Worm (Caenorhabditis elegans): ENCODE measurements around the gene srab-9.

Gene srab-9

DNA sequence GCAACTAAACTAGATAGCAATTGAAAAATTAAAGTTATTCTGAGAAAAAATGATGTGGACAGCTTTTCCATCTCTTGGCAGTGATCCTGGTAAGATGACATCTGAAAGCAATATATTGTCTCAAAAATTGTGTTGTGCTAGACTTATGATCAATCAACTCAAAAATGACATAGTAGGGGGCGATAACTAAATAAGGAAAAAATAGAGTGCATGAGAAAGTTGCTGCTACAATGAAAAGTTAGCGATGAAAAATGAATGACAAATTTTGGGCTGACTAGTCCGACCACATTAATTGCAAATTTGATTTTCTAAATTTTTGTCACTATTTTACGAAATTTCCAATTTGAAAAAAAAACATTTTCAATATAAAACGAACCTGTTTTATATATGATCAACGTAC, at the start of gene srab-9:
TSS of gene srab-9 (minus strand) at position 101 of the 400 bp plus-strand sequence.
- TF ChIP-seq unc-120 (tag; optimal IDR thresholded peaks at IDR 0.05; ENCODE audit: poor library complexity, severe bottlenecking) (no peak), unc-39 (tag; optimal IDR thresholded peaks at IDR 0.05) (no peak), unc-62 (GFP tag; optimal IDR thresholded peaks at IDR 0.05) (no peak), lin-32 (GFP tag; optimal IDR thresholded peaks at IDR 0.05) (no peak), elt-3 (tag; optimal IDR thresholded peaks at IDR 0.05) (no peak), ztf-11 (tag; optimal IDR thresholded peaks at IDR 0.05) (no peak), ces-1 (GFP tag; optimal IDR thresholded peaks at IDR 0.05) (no peak), ceh-43 (GFP tag; optimal IDR thresholded peaks at IDR 0.05) (no peak), mls-2 (tag; optimal IDR thresholded peaks at IDR 0.05) (no peak), sem-2 (GFP tag; optimal IDR thresholded peaks at IDR 0.05) (no peak), elt-1 (tag; optimal IDR thresholded peaks at IDR 0.05; ENCODE audit: borderline replicate concordance, insufficient read depth) (no peak), nhr-2 (tag; optimal IDR thresholded peaks at IDR 0.05) (no peak), ceh-39 (tag; optimal IDR thresholded peaks at IDR 0.05) (no peak), nhr-28 (tag; optimal IDR thresholded peaks at IDR 0.05) (no peak), bed-3 (GFP tag; optimal IDR thresholded peaks at IDR 0.05) (no peak), lin-13 (tag; optimal IDR thresholded peaks at IDR 0.05) (no peak)

DNA sequence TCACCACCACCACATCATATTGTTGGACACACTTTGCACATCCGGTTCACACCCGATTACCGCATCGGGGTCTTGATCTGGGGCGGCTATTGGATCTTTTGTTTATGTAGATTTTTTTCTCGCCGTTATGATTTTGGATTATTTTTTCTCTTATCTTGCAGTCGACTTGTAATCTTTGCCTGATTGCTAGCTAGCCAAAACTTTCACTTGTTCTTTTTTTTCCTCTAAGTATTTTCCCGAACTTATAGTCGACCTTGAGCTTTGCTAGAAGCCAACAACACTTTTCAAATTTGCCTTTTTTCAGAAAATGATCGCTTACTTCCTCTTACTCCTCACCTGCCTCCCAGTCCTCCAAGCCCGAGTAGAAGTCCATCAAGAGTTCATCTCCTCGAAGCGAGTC, 47.0 kb upstream of the srab-9 start, which contains the start of gene lag-2:
TSS of gene lag-2 (plus strand) at position 301 of the 400 bp plus-strand sequence.
- TF ChIP-seq nhr-2 (tag; optimal IDR thresholded peaks at IDR 0.05) (no peak), tbx-8 (GFP tag; optimal IDR thresholded peaks at IDR 0.05) (no peak), drap-1 (GFP tag; optimal IDR thresholded peaks at IDR 0.05) (no peak), mls-2 (tag; optimal IDR thresholded peaks at IDR 0.05) (no peak), pha-4 (tag; optimal IDR thresholded peaks at IDR 0.05) (no peak), blmp-1 (tag; optimal IDR thresholded peaks at IDR 0.05) (no peak), nhr-28 (tag; optimal IDR thresholded peaks at IDR 0.05) (no peak), unc-62 (GFP tag; optimal IDR thresholded peaks at IDR 0.05) (no peak), cnd-1 (tag; optimal IDR thresholded peaks at IDR 0.05) (no peak), zip-8 (tag; optimal IDR thresholded peaks at IDR 0.05) (no peak)

ce11 chrV:3185855-3186254, 44.8 kb upstream of the srab-9 start:
- no peak for TF ChIP-seq mab-5 (tag; optimal IDR thresholded peaks at IDR 0.05)
- TF ChIP-seq mls-2 (tag; optimal IDR thresholded peaks at IDR 0.05), result no peak

ce11 chrV:3176161-3176560, 35.1 kb upstream of the srab-9 start, which contains the start of gene srab-8:
srab-8 (plus strand) TSS chrV:3176461.
- TF ChIP-seq blmp-1 (tag; optimal IDR thresholded peaks at IDR 0.05), result no peak
- TF ChIP-seq snpc-4 (tag; optimal IDR thresholded peaks at IDR 0.05), result no peak
- TF ChIP-seq sptf-1 (tag; optimal IDR thresholded peaks at IDR 0.05), result no peak
- TF ChIP-seq flh-1 (GFP tag; optimal IDR thresholded peaks at IDR 0.05), result no peak
- no peak for TF ChIP-seq ceh-83 (GFP tag; optimal IDR thresholded peaks at IDR 0.05)
- no peak for TF ChIP-seq ceh-39 (tag; optimal IDR thresholded peaks at IDR 0.05)
- no peak for TF ChIP-seq lin-32 (GFP tag; optimal IDR thresholded peaks at IDR 0.05)
- TF ChIP-seq nhr-76 (tag; optimal IDR thresholded peaks at IDR 0.05), result no peak
- no peak for TF ChIP-seq ztf-11 (tag; optimal IDR thresholded peaks at IDR 0.05)
- no peak for TF ChIP-seq lsy-2 (tag; optimal IDR thresholded peaks at IDR 0.05)
- TF ChIP-seq pha-4 (tag; optimal IDR thresholded peaks at IDR 0.05), result no peak
- TF ChIP-seq mab-5 (tag; optimal IDR thresholded peaks at IDR 0.05), result no peak
- TF ChIP-seq mep-1 (tag; optimal IDR thresholded peaks at IDR 0.05), result no peak
- TF ChIP-seq unc-39 (tag; optimal IDR thresholded peaks at IDR 0.05), result no peak
- no peak for TF ChIP-seq hlh-1 (tag; optimal IDR thresholded peaks at IDR 0.05)

- no peak for TF ChIP-seq lin-32 (GFP tag; optimal IDR thresholded peaks at IDR 0.05)
- no peak for TF ChIP-seq nhr-2 (tag; optimal IDR thresholded peaks at IDR 0.05)
- TF ChIP-seq nhr-12 (tag; optimal IDR thresholded peaks at IDR 0.05), result no peak
- TF ChIP-seq elt-1 (tag; optimal IDR thresholded peaks at IDR 0.05; ENCODE audit: borderline replicate concordance, insufficient read depth), result no peak
- no peak for TF ChIP-seq zip-8 (tag; optimal IDR thresholded peaks at IDR 0.05)
- no peak for TF ChIP-seq lin-13 (tag; optimal IDR thresholded peaks at IDR 0.05)
- TF ChIP-seq bed-3 (GFP tag; optimal IDR thresholded peaks at IDR 0.05), result no peak
- no peak for TF ChIP-seq nhr-28 (tag; optimal IDR thresholded peaks at IDR 0.05)
- no peak for TF ChIP-seq ztf-11 (tag; optimal IDR thresholded peaks at IDR 0.05)
- TF ChIP-seq hlh-1 (tag; optimal IDR thresholded peaks at IDR 0.05), result no peak
- TF ChIP-seq mls-2 (tag; optimal IDR thresholded peaks at IDR 0.05), result no peak
- TF ChIP-seq unc-120 (tag; optimal IDR thresholded peaks at IDR 0.05; ENCODE audit: poor library complexity, severe bottlenecking), result no peak
- TF ChIP-seq flh-1 (GFP tag; optimal IDR thresholded peaks at IDR 0.05), result no peak
- TF ChIP-seq mab-5 (tag; optimal IDR thresholded peaks at IDR 0.05), result no peak
- TF ChIP-seq ceh-83 (GFP tag; optimal IDR thresholded peaks at IDR 0.05), result no peak
Observed at ce11 chrV:3171625-3172024, 30.5 kb upstream of the srab-9 start.

All from whole organism, mixed stage, embryonic.